Fruit fly (Drosophila melanogaster) whole organism, embryonic: ENCODE data around the gene snk.

ENCODE experiments used
- Atf3 ChIP-seq: fragments of 200-800 bp; sonication (Bioruptor generic); optimal IDR thresholded peaks from 3 replicates; lab custom pipeline; 2016; ENCODE audit warnings: missing biosample characterization, missing genetic modification characterization
- Bdp1 ChIP-seq: fragments of 200-800 bp; sonication (Bioruptor generic); optimal IDR thresholded peaks from 3 replicates; lab custom pipeline; 2016; ENCODE audit warnings: missing biosample characterization, missing genetic modification characterization
- CG11695 ChIP-seq: fragments of 200-800 bp; sonication (Bioruptor generic); IDR thresholded peaks from 3 replicates; pipeline ENCODE4 v1.3.6; 2022; ENCODE audit warnings: missing biosample characterization, missing genetic modification characterization
- CG12769 ChIP-seq: fragments of 200-800 bp; sonication (Bioruptor generic); optimal IDR thresholded peaks from 2 replicates; lab custom pipeline; 2019; ENCODE audit warnings: missing biosample characterization, mild to moderate bottlenecking, missing genetic modification characterization, moderate library complexity
- CG15479 ChIP-seq: fragments of 200-800 bp; sonication (Bioruptor generic); optimal IDR thresholded peaks from 3 replicates; lab custom pipeline; 2019; ENCODE audit warnings: missing biosample characterization, mild to moderate bottlenecking, missing genetic modification characterization, moderate library complexity
- CG16863 ChIP-seq: fragments of 200-800 bp; sonication (Bioruptor generic); optimal IDR thresholded peaks from 3 replicates; lab custom pipeline; 2016; ENCODE audit warnings: missing biosample characterization, missing genetic modification characterization
- CG17385 ChIP-seq: fragments of 200-800 bp; sonication (Bioruptor generic); optimal IDR thresholded peaks from 3 replicates; lab custom pipeline; 2018; ENCODE audit warnings: missing biosample characterization, mild to moderate bottlenecking, missing genetic modification characterization
- CG17568 ChIP-seq: fragments of 200-800 bp; sonication (Bioruptor generic); optimal IDR thresholded peaks from 2 replicates; lab custom pipeline; 2018; ENCODE audit warnings: missing biosample characterization, mild to moderate bottlenecking, missing genetic modification characterization, moderate library complexity
- CG18011 ChIP-seq: fragments of 200-800 bp; sonication (Bioruptor generic); optimal IDR thresholded peaks from 2 replicates; lab custom pipeline; 2017; ENCODE audit warnings: missing biosample characterization, missing genetic modification characterization, mild to moderate bottlenecking, moderate library complexity, missing genotype
- CG2875 ChIP-seq: fragments of 200-800 bp; sonication (Bioruptor generic); optimal IDR thresholded peaks from 2 replicates; lab custom pipeline; 2017; ENCODE audit warnings: missing biosample characterization, mild to moderate bottlenecking, missing genetic modification characterization, missing genetic modification reagents
- CG30403 ChIP-seq: fragments of 200-800 bp; sonication (Bioruptor generic); optimal IDR thresholded peaks from 3 replicates; lab custom pipeline; 2016; ENCODE audit warnings: missing biosample characterization, missing genetic modification characterization
- CG32532 ChIP-seq: fragments of 200-800 bp; sonication (Bioruptor generic); IDR thresholded peaks from 2 replicates; pipeline ENCODE4 v1.3.6; 2022; ENCODE audit warnings: missing biosample characterization, missing genetic modification characterization
- CG3726 ChIP-seq: fragments of 200-800 bp; sonication (Bioruptor generic); IDR thresholded peaks from 3 replicates; pipeline ENCODE4, ENCODE4 v1.3.6; 2022; ENCODE audit warnings: missing biosample characterization, missing genetic modification characterization
- CG4404 ChIP-seq: fragments of 200-800 bp; sonication (Bioruptor generic); IDR thresholded peaks from 2 replicates; pipeline ENCODE4 v1.3.6; 2022; ENCODE audit warnings: missing biosample characterization, missing genetic modification characterization
- CG4820 ChIP-seq: fragments of 200-800 bp; sonication (Bioruptor generic); optimal IDR thresholded peaks from 3 replicates; lab custom pipeline; 2016; ENCODE audit warnings: missing biosample characterization, missing genetic modification characterization
- CG5953 ChIP-seq: fragments of 200-800 bp; sonication (Bioruptor generic); IDR thresholded peaks from 2 replicates; pipeline ENCODE4 v1.3.6; 2022; ENCODE audit warnings: missing biosample characterization, missing genetic modification characterization
- CG7357 ChIP-seq: fragments of 200-800 bp; sonication (Bioruptor generic); IDR thresholded peaks from 3 replicates; pipeline ENCODE4 v1.3.6; 2022; ENCODE audit warnings: missing biosample characterization, missing genetic modification characterization
- CG7987 ChIP-seq: fragments of 200-800 bp; sonication (Bioruptor generic); optimal IDR thresholded peaks from 2 replicates; lab custom pipeline; 2018; ENCODE audit warnings: missing biosample characterization, mild to moderate bottlenecking, missing genetic modification characterization, moderate library complexity
- CG8089 ChIP-seq: fragments of 200-800 bp; sonication (Bioruptor generic); optimal IDR thresholded peaks from 3 replicates; lab custom pipeline; 2016; ENCODE audit warnings: missing biosample characterization, missing genetic modification characterization
- CHES-1-like ChIP-seq: fragments of 200-800 bp; sonication (Bioruptor generic); optimal IDR thresholded peaks from 2 replicates; lab custom pipeline; 2016; ENCODE audit warnings: missing biosample characterization, missing genetic modification characterization
- Dad ChIP-seq: fragments of 200-800 bp; sonication (Bioruptor generic); optimal IDR thresholded peaks from 3 replicates; lab custom pipeline; 2016; ENCODE audit warnings: missing biosample characterization, missing genetic modification characterization
- Dll ChIP-seq: fragments of 200-800 bp; sonication (Bioruptor generic); IDR thresholded peaks from 4 replicates; pipeline ENCODE4 v1.3.6; 2022; ENCODE audit warnings: missing biosample characterization, missing genetic modification characterization; ENCODE audit not compliant: partially characterized antibody
- HLH54F ChIP-seq: fragments of 200-800 bp; sonication (Bioruptor generic); optimal IDR thresholded peaks from 3 replicates; lab custom pipeline; 2016; ENCODE audit warnings: missing biosample characterization, missing genetic modification characterization
- HmgD ChIP-seq: fragments of 200-800 bp; sonication (Bioruptor generic); optimal IDR thresholded peaks from 3 replicates; lab custom pipeline; 2016; ENCODE audit warnings: missing biosample characterization, missing genetic modification characterization
- Lhr ChIP-seq: fragments of 200-800 bp; sonication (Bioruptor generic); optimal IDR thresholded peaks from 3 replicates; lab custom pipeline; 2017; ENCODE audit warnings: mild to moderate bottlenecking, missing biosample characterization, missing genetic modification reagents, missing genetic modification characterization
- Max ChIP-seq: fragments of 200-800 bp; sonication (Bioruptor generic); optimal IDR thresholded peaks from 2 replicates; lab custom pipeline; 2016; ENCODE audit warnings: missing biosample characterization, mild to moderate bottlenecking, missing genetic modification characterization
- NC2β ChIP-seq: fragments of 200-800 bp; sonication (Bioruptor generic); optimal IDR thresholded peaks from 2 replicates; lab custom pipeline; 2016; ENCODE audit warnings: missing biosample characterization, missing genetic modification characterization
- Oaz ChIP-seq: fragments of 200-800 bp; sonication (Bioruptor generic); IDR thresholded peaks from 2 replicates; pipeline ENCODE4 v1.3.6; 2022; ENCODE audit warnings: missing biosample characterization, missing genetic modification characterization
- Poxn ChIP-seq: fragments of 200-800 bp; sonication (Bioruptor generic); IDR thresholded peaks from 2 replicates; pipeline ENCODE4 v1.3.6; 2022; ENCODE audit warnings: missing biosample characterization, missing genetic modification characterization
- Ravus ChIP-seq: fragments of 200-800 bp; sonication (Bioruptor generic); IDR thresholded peaks from 2 replicates; pipeline ENCODE4 v1.3.6; 2022; ENCODE audit warnings: missing biosample characterization, missing genetic modification characterization
- Rfx ChIP-seq: fragments of 200-800 bp; sonication (Bioruptor generic); IDR thresholded peaks from 2 replicates; pipeline ENCODE4 v1.3.6; 2022; ENCODE audit warnings: missing biosample characterization, missing genetic modification characterization
- Sin3A ChIP-seq: fragments of >200 bp; optimal IDR thresholded peaks from 2 replicates; lab custom pipeline; 2018
- Sry-δ ChIP-seq: fragments of 200-800 bp; sonication (Bioruptor generic); optimal IDR thresholded peaks from 2 replicates; lab custom pipeline; 2016; ENCODE audit warnings: missing biosample characterization, missing genetic modification characterization
- Trl ChIP-seq, 3 experiments: fragments of >200 bp in 2 of 3; fragments of 200-800 bp in 1 of 3; sonication (Bioruptor generic) in 1 of 3; optimal IDR thresholded peaks; 2 replicates in 1 of 3; 3 replicates in 2 of 3; lab custom pipeline; 2016 to 2017; ENCODE audit warnings: missing biosample characterization in 1 of 3, missing genetic modification characterization in 1 of 3
- ab ChIP-seq: fragments of 200-800 bp; sonication (Bioruptor generic); optimal IDR thresholded peaks from 2 replicates; lab custom pipeline; 2016; ENCODE audit warnings: missing biosample characterization, missing genetic modification characterization
- abd-A ChIP-seq: fragments of 200-800 bp; sonication (Bioruptor generic); optimal IDR thresholded peaks from 3 replicates; lab custom pipeline; 2019; ENCODE audit warnings: missing biosample characterization, mild to moderate bottlenecking, missing genetic modification characterization, moderate library complexity
- chif ChIP-seq, 2 experiments: fragments of 200-800 bp; sonication (Bioruptor generic); optimal IDR thresholded peaks; 3 replicates each; lab custom pipeline; 2016; ENCODE audit warnings: missing biosample characterization in 2 of 2, missing genetic modification characterization in 2 of 2
- esg ChIP-seq: fragments of 200-800 bp; sonication (Bioruptor generic); conservative IDR thresholded peaks from 2 replicates; pipeline ENCODE4 v1.3.6; 2022; ENCODE audit warnings: missing biosample characterization, missing genetic modification characterization
- eve ChIP-seq, 2 experiments: fragments of >200 bp; optimal IDR thresholded peaks; 2 replicates each; lab custom pipeline; 2017; ENCODE audit warnings: missing biosample characterization in 2 of 2, missing genetic modification characterization in 2 of 2
- exex ChIP-seq: fragments of 200-800 bp; sonication (Bioruptor generic); optimal IDR thresholded peaks from 4 replicates; lab custom pipeline; 2018; ENCODE audit warnings: missing biosample characterization, mild to moderate bottlenecking, missing genetic modification characterization, moderate library complexity
- fd102C ChIP-seq: fragments of 200-800 bp; sonication (Bioruptor generic); optimal IDR thresholded peaks from 2 replicates; lab custom pipeline; 2018; ENCODE audit warnings: missing biosample characterization, mild to moderate bottlenecking, missing genetic modification characterization, moderate library complexity
- lilli ChIP-seq: fragments of 200-800 bp; sonication (Bioruptor generic); optimal IDR thresholded peaks from 3 replicates; lab custom pipeline; 2016; ENCODE audit warnings: missing biosample characterization, missing genetic modification characterization
- lmd ChIP-seq: fragments of 200-800 bp; sonication (Bioruptor generic); IDR thresholded peaks from 2 replicates; pipeline ENCODE4 v1.3.6; 2022; ENCODE audit warnings: missing biosample characterization, missing genetic modification characterization
- salm ChIP-seq: fragments of 200-800 bp; sonication (Bioruptor generic); optimal IDR thresholded peaks from 2 replicates; lab custom pipeline; 2018; ENCODE audit warnings: missing biosample characterization, mild to moderate bottlenecking, missing genetic modification characterization
- scrt ChIP-seq: fragments of 200-800 bp; sonication (Bioruptor generic); optimal IDR thresholded peaks from 2 replicates; lab custom pipeline; 2018; ENCODE audit warnings: missing biosample characterization, mild to moderate bottlenecking, missing genetic modification characterization, moderate library complexity
- slou ChIP-seq: fragments of 200-800 bp; sonication (Bioruptor generic); optimal IDR thresholded peaks from 3 replicates; lab custom pipeline; 2016; ENCODE audit warnings: missing biosample characterization, missing genetic modification characterization
- stc ChIP-seq: fragments of 200-800 bp; sonication (Bioruptor generic); IDR thresholded peaks from 2 replicates; pipeline ENCODE4 v1.3.6; 2022; ENCODE audit warnings: missing biosample characterization, missing genetic modification characterization
- usp ChIP-seq: fragments of >200 bp; optimal IDR thresholded peaks from 2 replicates; lab custom pipeline; 2017; ENCODE audit warnings: missing biosample characterization, missing genetic modification characterization
- yki ChIP-seq: fragments of >200 bp; optimal IDR thresholded peaks from 3 replicates; lab custom pipeline; 2018
- zf30C ChIP-seq: fragments of 200-800 bp; sonication (Bioruptor generic); optimal IDR thresholded peaks from 3 replicates; lab custom pipeline; 2018; ENCODE audit warnings: missing biosample characterization, mild to moderate bottlenecking, missing genetic modification characterization
- zfh2 ChIP-seq: fragments of 200-800 bp; sonication (Bioruptor generic); optimal IDR thresholded peaks from 2 replicates; lab custom pipeline; 2016; ENCODE audit warnings: missing biosample characterization, missing genetic modification characterization

Gene snk

DNA sequence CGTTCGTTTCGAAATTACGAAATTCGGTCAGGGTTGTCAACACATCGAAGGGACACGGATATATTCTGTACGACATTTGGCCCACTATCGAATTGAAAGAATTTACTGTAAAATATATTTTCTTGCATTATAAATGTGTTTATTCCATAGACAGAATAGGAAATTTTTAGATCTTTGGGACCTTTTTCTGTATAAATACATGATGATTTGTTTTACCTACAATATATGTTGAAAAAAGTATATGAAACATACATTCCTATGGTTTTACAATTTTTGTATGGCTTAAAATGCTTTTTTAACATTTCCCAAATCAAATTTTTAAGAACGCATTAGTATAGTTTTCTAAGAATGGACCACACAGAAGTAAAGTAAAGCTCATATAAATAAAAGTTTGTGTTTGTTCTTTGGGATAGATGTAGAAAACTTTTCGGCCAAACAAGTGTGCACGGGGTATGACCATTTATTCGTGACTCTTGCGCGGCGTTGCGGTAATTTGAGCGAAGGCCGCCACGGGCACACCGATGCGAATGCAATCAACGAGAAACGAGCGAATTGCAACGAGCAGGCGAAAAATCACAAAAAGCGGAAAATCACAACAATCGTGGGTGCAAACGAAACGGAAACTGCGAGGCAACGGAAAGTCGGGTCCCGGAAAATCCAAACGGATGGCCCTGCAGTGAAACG, 44.9 kb downstream of the snk start, which contains the start of the genes CG17327, CG44194 and CG7518 (continued):
- TF ChIP-seq CG15479, result no peak
- TF ChIP-seq Oaz (GFP tag; lab: Robert Waterston, UW), result no peak
- no peak for TF ChIP-seq usp
- no peak for TF ChIP-seq Max (GFP tag; lab: Kevin White, UChicago)
- TF ChIP-seq ab (GFP tag; lab: Kevin White, UChicago), result no peak
- no peak for TF ChIP-seq esg (GFP tag; lab: Robert Waterston, UW)
- TF ChIP-seq CG7987, result no peak
- no peak for TF ChIP-seq salm
- peak; percentile 47 for TF ChIP-seq CG30403 (GFP tag; lab: Kevin White, UChicago)
- no peak for TF ChIP-seq CG4404
- TF ChIP-seq CG5953 (GFP tag; lab: Robert Waterston, UW), result no peak
- TF ChIP-seq CG17568, result no peak
- TF ChIP-seq CG7357, result peak; percentile 88
- no peak for TF ChIP-seq CG18011 (GFP tag; lab: Kevin White, UChicago)
- TF ChIP-seq CG17385 (GFP tag; lab: Kevin White, UChicago), result no peak
- TF ChIP-seq HmgD, result peak; percentile 52
- peak; percentile 51 for TF ChIP-seq Sin3A (lab: Kevin White, UChicago)
- TF ChIP-seq exex (tag; lab: Kevin White, UChicago), result no peak
- TF ChIP-seq slou, result no peak
- no peak for TF ChIP-seq Lhr (GFP tag; lab: Kevin White, UChicago)
- TF ChIP-seq Trl (optimal IDR thresholded peaks at IDR 0.05; lab: Kevin White, UChicago), result no peak
- TF ChIP-seq Trl (GFP tag; optimal IDR thresholded peaks at IDR 0.05; lab: Kevin White, UChicago), result no peak
- TF ChIP-seq zfh2 (GFP tag; lab: Kevin White, UChicago), result no peak
- TF ChIP-seq lmd (GFP tag; lab: Robert Waterston, UW), result no peak; the same call in 1 of the 2 replicates
- no peak for TF ChIP-seq scrt
- TF ChIP-seq CG2875 (GFP tag; lab: Kevin White, UChicago), result no peak
- TF ChIP-seq abd-A (tag; lab: Kevin White, UChicago), result no peak
- TF ChIP-seq CG11695 (GFP tag; lab: Robert Waterston, UW), result no peak
- no peak for TF ChIP-seq CG16863 (GFP tag; lab: Kevin White, UChicago)
- no peak for TF ChIP-seq Atf3 (GFP tag; lab: Kevin White, UChicago)
- TF ChIP-seq yki (lab: Kevin White, UChicago), result no peak
- no peak for TF ChIP-seq CG4820 (GFP tag; lab: Kevin White, UChicago)
- no peak for TF ChIP-seq stc (GFP tag; lab: Robert Waterston, UW)
- no peak for TF ChIP-seq eve (GFP tag; optimal IDR thresholded peaks at IDR 0.05; lab: Kevin White, UChicago)
- TF ChIP-seq Ravus (GFP tag; lab: Robert Waterston, UW), result no peak
- TF ChIP-seq CG3726 (GFP tag; lab: Robert Waterston, UW), result no peak
- peak; percentile 30 for TF ChIP-seq lilli (GFP tag; lab: Kevin White, UChicago)
- TF ChIP-seq fd102C (GFP tag; lab: Kevin White, UChicago), result no peak
- TF ChIP-seq CG32532 (GFP tag; lab: Robert Waterston, UW), result 0 out of 2 replicates have a peak, but pooled peaks have one; percentile 12
- TF ChIP-seq Dll, result peak; percentile 38; the same call in 1 of the 4 replicates
- no peak for TF ChIP-seq Dad (GFP tag; lab: Kevin White, UChicago)
- peak; percentile 17 for TF ChIP-seq CG8089 (GFP tag; lab: Kevin White, UChicago)
- peak; percentile 29; the same call in 1 of the 2 replicates for TF ChIP-seq Rfx (GFP tag; lab: Robert Waterston, UW)
- peak; percentile 40 for TF ChIP-seq HLH54F
- TF ChIP-seq NC2β (GFP tag; lab: Kevin White, UChicago), result no peak
- TF ChIP-seq CHES-1-like, result peak; percentile 0
- no peak for TF ChIP-seq Poxn (GFP tag; lab: Robert Waterston, UW)
- TF ChIP-seq CG12769, result no peak
- no peak for TF ChIP-seq zf30C (GFP tag; lab: Kevin White, UChicago)
- TF ChIP-seq Sry-δ (GFP tag; lab: Kevin White, UChicago), result peak; percentile 60
- TF ChIP-seq chif (GFP tag; optimal IDR thresholded peaks at IDR 0.05; lab: Kevin White, UChicago), result peak in 1 of 2 experiments; percentile 7
- no peak for TF ChIP-seq Bdp1 (GFP tag; lab: Kevin White, UChicago)
